Worm (Caenorhabditis elegans): ENCODE measurements around the gene M151.1.

The M151.1 gene

ce11 chrII:3647111-3647510, 5.8 kb downstream of the M151.1 start, which contains the start of gene fbxb-33:
Gene fbxb-33 (plus strand): TSS chrII:3647411.
- TF ChIP-seq lsy-12 (tag; optimal IDR thresholded peaks at IDR 0.05): no peak
- TF ChIP-seq nhr-25 (tag; optimal IDR thresholded peaks at IDR 0.05): no peak
- TF ChIP-seq ceh-9 (tag; optimal IDR thresholded peaks at IDR 0.05): no peak
- TF ChIP-seq pqm-1 (tag; optimal IDR thresholded peaks at IDR 0.05): no peak
- TF ChIP-seq ama-1 (optimal IDR thresholded peaks at IDR 0.05): no peak

ce11 chrII:3655378-3655777, 14.1 kb downstream of the M151.1 start, which contains the start of gene F19B10.5:
Gene F19B10.5 (plus strand): TSS chrII:3655678.
- no peak for TF ChIP-seq mdl-1 (tag; optimal IDR thresholded peaks at IDR 0.05)
- TF ChIP-seq snpc-4 (tag; optimal IDR thresholded peaks at IDR 0.05): no peak
- TF ChIP-seq eor-1 (tag; optimal IDR thresholded peaks at IDR 0.05): no peak
- no peak for TF ChIP-seq elt-2 (tag; optimal IDR thresholded peaks at IDR 0.05)
- TF ChIP-seq unc-62 (GFP tag; optimal IDR thresholded peaks at IDR 0.05): no peak
- TF ChIP-seq nhr-237 (tag; optimal IDR thresholded peaks at IDR 0.05): no peak
- TF ChIP-seq nhr-67 (tag; optimal IDR thresholded peaks at IDR 0.05): no peak
- no peak for TF ChIP-seq lin-39 (tag; optimal IDR thresholded peaks at IDR 0.05)
- no peak for TF ChIP-seq nfya-1 (tag; optimal IDR thresholded peaks at IDR 0.05; ENCODE audit: insufficient read depth)
- no peak for TF ChIP-seq fkh-10 (GFP tag; optimal IDR thresholded peaks at IDR 0.05)
- TF ChIP-seq nhr-77 (tag; optimal IDR thresholded peaks at IDR 0.05): no peak

- TF ChIP-seq elt-3 (tag; optimal IDR thresholded peaks at IDR 0.05): no peak
- TF ChIP-seq unc-39 (tag; optimal IDR thresholded peaks at IDR 0.05): no peak
- no peak for TF ChIP-seq lsy-12 (tag; optimal IDR thresholded peaks at IDR 0.05)
- TF ChIP-seq nfya-1 (tag; optimal IDR thresholded peaks at IDR 0.05; ENCODE audit: insufficient read depth): no peak
- TF ChIP-seq snpc-4 (tag; optimal IDR thresholded peaks at IDR 0.05): no peak
- no peak for TF ChIP-seq tbx-2 (tag; optimal IDR thresholded peaks at IDR 0.05)
- no peak for TF ChIP-seq nhr-23 (tag; optimal IDR thresholded peaks at IDR 0.05)
- no peak for TF ChIP-seq egl-27 (tag; optimal IDR thresholded peaks at IDR 0.05)
- no peak for TF ChIP-seq nhr-237 (tag; optimal IDR thresholded peaks at IDR 0.05)
- TF ChIP-seq hmg-11 (tag; optimal IDR thresholded peaks at IDR 0.05): no peak
- TF ChIP-seq pqm-1 (tag; optimal IDR thresholded peaks at IDR 0.05): no peak
- no peak for TF ChIP-seq lin-39 (tag; optimal IDR thresholded peaks at IDR 0.05)
- no peak for TF ChIP-seq pha-4 (tag; optimal IDR thresholded peaks at IDR 0.05)
- no peak for TF ChIP-seq mml-1 (tag; optimal IDR thresholded peaks at IDR 0.05)
- TF ChIP-seq elt-1 (tag; optimal IDR thresholded peaks at IDR 0.05): no peak
Measured at ce11 chrII:3659776-3660175, 18.5 kb downstream of the M151.1 start, which contains the start of gene F19B10.4. Gene F19B10.4 (plus strand): TSS chrII:3660076.

ce11 chrII:3661932-3662331, 20.6 kb downstream of the M151.1 start, which contains the start of gene F19B10.13:
Gene F19B10.13 (plus strand): TSS chrII:3662274.
- TF ChIP-seq elt-3 (tag; optimal IDR thresholded peaks at IDR 0.05): peak in 1 of 3 experiments; percentile 41
- TF ChIP-seq elt-2 (tag; optimal IDR thresholded peaks at IDR 0.05): peak; percentile 70
- peak; percentile 14 for TF ChIP-seq nfya-1 (tag; optimal IDR thresholded peaks at IDR 0.05; ENCODE audit: insufficient read depth)
- peak; percentile 56 for TF ChIP-seq pqm-1 (tag; optimal IDR thresholded peaks at IDR 0.05)
- no peak for TF ChIP-seq ceh-82 (tag; optimal IDR thresholded peaks at IDR 0.05)

- TF ChIP-seq elt-1 (tag; optimal IDR thresholded peaks at IDR 0.05) (no peak), elt-3 (tag; optimal IDR thresholded peaks at IDR 0.05) (no peak), nhr-12 (tag; optimal IDR thresholded peaks at IDR 0.05) (no peak), daf-12 (tag; optimal IDR thresholded peaks at IDR 0.05) (no peak), ceh-16 (tag; optimal IDR thresholded peaks at IDR 0.05) (no peak), unc-62 (GFP tag; optimal IDR thresholded peaks at IDR 0.05) (no peak), egl-5 (tag; optimal IDR thresholded peaks at IDR 0.05) (no peak), mdl-1 (tag; optimal IDR thresholded peaks at IDR 0.05) (no peak), egl-27 (tag; optimal IDR thresholded peaks at IDR 0.05) (no peak), fkh-10 (GFP tag; optimal IDR thresholded peaks at IDR 0.05) (no peak), aly-2 (tag; optimal IDR thresholded peaks at IDR 0.05) (no peak), jun-1 (tag; optimal IDR thresholded peaks at IDR 0.05) (no peak)
Measured at ce11 chrII:3663796-3664195, 22.5 kb downstream of the M151.1 start, which contains the start of gene F19B10.6. Gene F19B10.6 (minus strand): TSS chrII:3663896.

- no peak for TF ChIP-seq ceh-28 (tag; optimal IDR thresholded peaks at IDR 0.05)
- no peak for TF ChIP-seq elt-2 (tag; optimal IDR thresholded peaks at IDR 0.05)
- no peak for TF ChIP-seq jun-1 (tag; optimal IDR thresholded peaks at IDR 0.05)
- TF ChIP-seq nhr-77 (tag; optimal IDR thresholded peaks at IDR 0.05): no peak
- TF ChIP-seq lsy-12 (tag; optimal IDR thresholded peaks at IDR 0.05): no peak
- TF ChIP-seq skn-1 (tag; optimal IDR thresholded peaks at IDR 0.05): no peak
- no peak for TF ChIP-seq hmg-11 (tag; optimal IDR thresholded peaks at IDR 0.05)
- TF ChIP-seq unc-62 (GFP tag; optimal IDR thresholded peaks at IDR 0.05): no peak
- no peak for TF ChIP-seq egl-5 (tag; optimal IDR thresholded peaks at IDR 0.05)
Measured at ce11 chrII:3664470-3664869, 23.2 kb downstream of the M151.1 start, which contains the start of gene F19B10.3. Gene F19B10.3 (plus strand): TSS chrII:3664770.

Measured in whole organism, L3 larva.